Fruit fly (Drosophila melanogaster): ENCODE data around the gene CG42634.

DNA sequence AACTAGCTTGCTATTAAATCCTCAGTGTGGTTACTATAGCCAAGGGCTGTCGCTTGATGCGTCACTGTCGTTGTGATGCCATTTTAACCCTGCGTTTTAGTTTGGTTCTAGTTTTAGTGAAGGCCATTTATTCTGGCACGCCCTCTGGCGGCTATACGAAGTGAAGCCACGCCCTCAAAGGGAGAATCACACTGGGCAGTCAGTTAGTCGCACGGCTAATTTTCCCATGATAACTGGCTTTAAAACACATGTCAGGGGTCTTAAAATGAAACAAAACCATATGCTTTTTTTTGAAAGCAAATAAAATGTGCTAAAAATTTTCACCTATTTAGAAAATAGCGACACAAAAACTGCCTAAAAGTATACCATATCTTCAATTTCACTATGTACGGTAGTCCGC lies 25.0 kb downstream of the CG42634 start:
- TF ChIP-seq CG32264 (GFP tag; optimal IDR thresholded peaks at IDR 0.05) = no peak
- TF ChIP-seq sv (GFP tag; optimal IDR thresholded peaks at IDR 0.05) = no peak
- TF ChIP-seq pan (optimal IDR thresholded peaks at IDR 0.05) = no peak
- no peak for TF ChIP-seq fru (GFP tag; optimal IDR thresholded peaks at IDR 0.05)
- no peak for TF ChIP-seq Hr78 (GFP tag; optimal IDR thresholded peaks at IDR 0.05)
- TF ChIP-seq Dfd (GFP tag; optimal IDR thresholded peaks at IDR 0.05) = no peak
- TF ChIP-seq Dif (GFP tag; optimal IDR thresholded peaks at IDR 0.05; ENCODE audit: partially characterized antibody) = no peak
- no peak for TF ChIP-seq Vsx2 (GFP tag; optimal IDR thresholded peaks at IDR 0.05; ENCODE audit: partially characterized antibody)
- TF ChIP-seq h (GFP tag; optimal IDR thresholded peaks at IDR 0.05) = no peak
- no peak for TF ChIP-seq woc (GFP tag; optimal IDR thresholded peaks at IDR 0.05)
- no peak for TF ChIP-seq usp (GFP tag; optimal IDR thresholded peaks at IDR 0.05)
- TF ChIP-seq lola (GFP tag; optimal IDR thresholded peaks at IDR 0.05) = no peak
- TF ChIP-seq dl (GFP tag; optimal IDR thresholded peaks at IDR 0.05; ENCODE audit: insufficient read depth in 1 of 2, partially characterized antibody in 2 of 2) = no peak
- no peak for TF ChIP-seq OdsH (GFP tag; optimal IDR thresholded peaks at IDR 0.05)

All from whole organism, wandering third instar larva.